Fruit fly (Drosophila melanogaster) whole organism, adult: ENCODE measurements around the gene CG13458.

ENCODE experiments used
- Mnt ChIP-seq: fragments of 200-800 bp; sonication (Bioruptor generic); optimal IDR thresholded peaks from 2 replicates; lab custom pipeline; 2016; ENCODE audit warnings: missing biosample characterization, mild to moderate bottlenecking, missing genetic modification characterization
- kay ChIP-seq: fragments of 200-800 bp; sonication (Bioruptor generic); peaks from one replicate; lab custom pipeline; 2016; ENCODE audit warnings: missing biosample characterization, missing genetic modification characterization, borderline replicate concordance
- pad ChIP-seq: fragments of 200-800 bp; sonication (Bioruptor generic); optimal IDR thresholded peaks from 3 replicates; lab custom pipeline; 2017; ENCODE audit warnings: missing biosample characterization, missing genetic modification characterization, mild to moderate bottlenecking, moderate library complexity, missing genetic modification reagents

- peak; percentile 33 for TF ChIP-seq Mnt (GFP tag; lab: Kevin White, UChicago)
- no peak for TF ChIP-seq pad (GFP tag; lab: Kevin White, UChicago)
- TF ChIP-seq kay (GFP tag; lab: Kevin White, UChicago): peak; percentile 28
Measured at dm6 chr3L:15142004-15142890, 28.9 kb downstream of the CG13458 start, which contains the start of gene Pdi.
